Worm (Caenorhabditis elegans) whole organism, young adult: ENCODE measurements around the gene bed-2.

ENCODE experiments used
- B0261.1 ChIP-seq: sonication (generic microtip); optimal IDR thresholded peaks from 2 replicates; lab custom pipeline; 2016; ENCODE audit warnings: mild to moderate bottlenecking, missing genetic modification characterization, moderate library complexity, missing compliant biosample characterization
- B0336.3 ChIP-seq: fragments of 200-800 bp; sonication (Bioruptor generic); IDR thresholded peaks from 2 replicates; pipeline ENCODE4 v1.3.6; 2022; ENCODE audit warnings: missing genetic modification characterization, missing compliant biosample characterization
- F37B4.10 ChIP-seq: fragments of 200-800 bp; sonication (Bioruptor generic); IDR thresholded peaks from 2 replicates; pipeline ENCODE4 v1.3.6; 2022; ENCODE audit warnings: missing genetic modification characterization, missing compliant biosample characterization
- F57C9.4 ChIP-seq: sonication (generic microtip); optimal IDR thresholded peaks from 2 replicates; lab custom pipeline; 2017; ENCODE audit warnings: mild to moderate bottlenecking, missing genetic modification characterization, missing compliant biosample characterization
- T07F8.4 ChIP-seq: sonication (generic microtip); optimal IDR thresholded peaks from 2 replicates; lab custom pipeline; 2016; ENCODE audit warnings: mild to moderate bottlenecking, missing genetic modification characterization, moderate library complexity, missing compliant biosample characterization
- Y95B8A.8 ChIP-seq: fragments of 200-800 bp; sonication (Bioruptor generic); IDR thresholded peaks from 2 replicates; pipeline ENCODE4 v1.3.6; 2022; ENCODE audit warnings: missing genetic modification reagents, missing genetic modification characterization, missing compliant biosample characterization
- attf-5 ChIP-seq: fragments of 200-800 bp; sonication (Bioruptor generic); optimal IDR thresholded peaks from 2 replicates; lab custom pipeline; 2018; ENCODE audit warnings: mild to moderate bottlenecking, missing genetic modification characterization, missing compliant biosample characterization
- bed-2 ChIP-seq: fragments of 200-800 bp; sonication (Bioruptor generic); IDR thresholded peaks from 2 replicates; pipeline ENCODE4 v1.3.6; 2022; ENCODE audit warnings: missing genetic modification reagents, missing genetic modification characterization, missing compliant biosample characterization
- cebp-2 ChIP-seq: fragments of 200-800 bp; sonication (Bioruptor generic); IDR thresholded peaks from 2 replicates; pipeline ENCODE4 v1.3.6; 2022; ENCODE audit warnings: missing genetic modification characterization, missing compliant biosample characterization
- ceh-27 ChIP-seq: fragments of 200-800 bp; sonication (Bioruptor generic); optimal IDR thresholded peaks from 2 replicates; lab custom pipeline; 2018; ENCODE audit warnings: mild to moderate bottlenecking, missing genetic modification characterization, moderate library complexity, missing compliant biosample characterization
- ceh-40 ChIP-seq: fragments of 200-800 bp; sonication (Bioruptor generic); IDR thresholded peaks from 2 replicates; pipeline ENCODE4 v1.3.6; 2022; ENCODE audit warnings: missing genetic modification characterization, missing compliant biosample characterization
- ceh-91 ChIP-seq: fragments of 200-800 bp; sonication (Bioruptor generic); IDR thresholded peaks from 2 replicates; pipeline ENCODE4 v1.3.6; 2022; ENCODE audit warnings: missing genetic modification reagents, missing genetic modification characterization, missing compliant biosample characterization
- efl-1 ChIP-seq: fragments of 150-350 bp; optimal IDR thresholded peaks from 2 replicates; lab custom pipeline; 2014; ENCODE audit warnings: missing biosample characterization, missing genetic modification reagents, missing genetic modification characterization
- ets-4 ChIP-seq: fragments of 200-800 bp; sonication (Bioruptor generic); optimal IDR thresholded peaks from 2 replicates; lab custom pipeline; 2018; ENCODE audit warnings: mild to moderate bottlenecking, missing genetic modification characterization, missing compliant biosample characterization
- fkh-3 ChIP-seq: sonication (generic microtip); optimal IDR thresholded peaks from 2 replicates; lab custom pipeline; 2016; ENCODE audit warnings: mild to moderate bottlenecking, missing genetic modification characterization, missing compliant biosample characterization
- hlh-26 ChIP-seq: fragments of 200-800 bp; sonication (Bioruptor generic); conservative IDR thresholded peaks from 2 replicates; pipeline ENCODE4 v1.3.6; 2022; ENCODE audit warnings: missing genetic modification reagents, missing genetic modification characterization, missing compliant biosample characterization
- hrde-1 ChIP-seq: sonication (generic microtip); optimal IDR thresholded peaks from 2 replicates; lab custom pipeline; 2016; ENCODE audit warnings: missing genetic modification characterization, mild to moderate bottlenecking, missing compliant biosample characterization, moderate library complexity, missing genotype, missing genetic modification reagents, borderline replicate concordance
- lin-26 ChIP-seq: fragments of 200-800 bp; sonication (Bioruptor generic); IDR thresholded peaks from 2 replicates; pipeline ENCODE4 v1.3.6; 2022; ENCODE audit warnings: missing genetic modification reagents, missing genetic modification characterization, missing compliant biosample characterization
- lin-40 ChIP-seq: sonication (generic microtip); optimal IDR thresholded peaks from 2 replicates; lab custom pipeline; 2016; ENCODE audit warnings: missing genetic modification characterization, mild to moderate bottlenecking, missing compliant biosample characterization, missing genotype, missing genetic modification reagents
- nfya-2 ChIP-seq: fragments of 200-800 bp; sonication (Bioruptor generic); IDR thresholded peaks from 2 replicates; pipeline ENCODE4 v1.3.6; 2022; ENCODE audit warnings: missing genetic modification reagents, missing genetic modification characterization, missing compliant biosample characterization
- nhr-80 ChIP-seq: sonication (generic microtip); optimal IDR thresholded peaks from 2 replicates; lab custom pipeline; 2016; ENCODE audit warnings: missing genetic modification characterization, missing compliant biosample characterization
- pha-4 ChIP-seq: fragments of 150-350 bp; sonication (generic microtip); optimal IDR thresholded peaks from 2 replicates; lab custom pipeline; 2014; ENCODE audit warnings: missing biosample characterization, missing genetic modification reagents, missing genetic modification characterization
- sea-2 ChIP-seq: fragments of 200-800 bp; sonication (Bioruptor generic); IDR thresholded peaks from 2 replicates; pipeline ENCODE4 v1.3.6; 2022; ENCODE audit warnings: missing genetic modification characterization, missing compliant biosample characterization
- snpc-1.1 ChIP-seq: sonication (generic microtip); optimal IDR thresholded peaks from 2 replicates; lab custom pipeline; 2017; ENCODE audit warnings: missing genetic modification characterization, mild to moderate bottlenecking, missing compliant biosample characterization, antibody characterized with exemption, moderate library complexity, missing genotype, missing genetic modification reagents; ENCODE audit not compliant: insufficient read depth
- snpc-4 ChIP-seq, 5 experiments: fragments of 150-350 bp in 1 of 5; sonication (generic microtip) in 4 of 5; optimal IDR thresholded peaks; 2 replicates each; lab custom pipeline; 2014 to 2018; ENCODE audit warnings: missing genetic modification characterization in 5 of 5, missing biosample characterization in 3 of 5, antibody characterized with exemption in 2 of 5, mild to moderate bottlenecking in 2 of 5, missing compliant biosample characterization in 2 of 5, missing genotype in 2 of 5, moderate library complexity in 2 of 5, missing genetic modification reagents in 1 of 5
- sptf-2 ChIP-seq: fragments of 200-800 bp; sonication (Bioruptor generic); optimal IDR thresholded peaks from 2 replicates; lab custom pipeline; 2018; ENCODE audit warnings: mild to moderate bottlenecking, missing genetic modification characterization, missing compliant biosample characterization
- tbx-9 ChIP-seq: sonication (generic microtip); optimal IDR thresholded peaks from 2 replicates; lab custom pipeline; 2016; ENCODE audit warnings: borderline replicate concordance, missing genetic modification characterization, inconsistent platforms, missing compliant biosample characterization
- zfh-2 ChIP-seq: fragments of 200-800 bp; sonication (Bioruptor generic); conservative IDR thresholded peaks from 2 replicates; pipeline ENCODE4 v1.3.6; 2022; ENCODE audit warnings: missing genetic modification reagents, missing genetic modification characterization, missing compliant biosample characterization

Gene bed-2

DNA sequence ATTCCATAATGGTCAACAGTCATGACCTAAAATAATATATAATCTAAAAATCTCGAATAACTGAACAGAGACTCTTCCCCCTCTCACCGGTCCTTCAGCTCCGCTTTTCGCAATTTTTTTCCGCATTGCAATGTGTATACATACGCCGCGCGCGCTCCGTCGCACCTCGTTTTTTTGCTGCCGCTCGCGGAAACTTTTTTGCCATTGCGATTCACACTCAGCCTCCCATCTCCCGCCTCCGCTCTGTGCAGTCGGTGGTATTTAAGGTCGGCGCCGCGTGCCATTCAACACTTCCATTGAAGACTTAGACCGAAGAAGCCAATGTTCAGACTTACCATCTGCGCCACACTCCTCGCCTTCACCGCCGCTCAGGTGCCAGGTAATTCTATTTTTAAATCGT, 43.7 kb downstream of the bed-2 start, which contains the start of gene idpc-1:
TSS of gene idpc-1 (plus strand) at position 301 of the 400 bp plus-strand sequence.
- TF ChIP-seq F57C9.4: no peak
- no peak for TF ChIP-seq ets-4 (GFP tag; lab: Kevin White, UChicago)
- TF ChIP-seq efl-1 (GFP tag; lab: Kevin White, UChicago): no peak
- no peak for TF ChIP-seq lin-40 (tag; lab: Kevin White, UChicago)
- TF ChIP-seq ceh-27 (GFP tag; lab: Kevin White, UChicago): no peak
- no peak for TF ChIP-seq zfh-2 (GFP tag; lab: Robert Waterston, UW)
- TF ChIP-seq nfya-2 (GFP tag; lab: Robert Waterston, UW): no peak
- no peak for TF ChIP-seq attf-5 (GFP tag; lab: Kevin White, UChicago)
- no peak for TF ChIP-seq tbx-9 (tag; lab: Kevin White, UChicago)
- no peak for TF ChIP-seq B0336.3 (GFP tag; lab: Robert Waterston, UW)
- TF ChIP-seq nhr-80 (tag; lab: Kevin White, UChicago): no peak

ce11 chrIII:11424815-11425214, 45.8 kb downstream of the bed-2 start:
- TF ChIP-seq fkh-3 (no peak), hrde-1 (tag; lab: Kevin White, UChicago) (no peak), hlh-26 (GFP tag; lab: Robert Waterston, UW) (no peak), attf-5 (GFP tag; lab: Kevin White, UChicago) (no peak), ceh-91 (GFP tag; lab: Robert Waterston, UW) (no peak), T07F8.4 (tag; lab: Kevin White, UChicago) (no peak), snpc-1.1 (no peak), B0261.1 (tag; lab: Kevin White, UChicago) (no peak), F37B4.10 (GFP tag; lab: Robert Waterston, UW) (no peak), sptf-2 (no peak), lin-26 (GFP tag; lab: Robert Waterston, UW) (no peak), ceh-40 (GFP tag; lab: Robert Waterston, UW) (no peak), pha-4 (no peak), sea-2 (GFP tag; lab: Robert Waterston, UW) (no peak), Y95B8A.8 (GFP tag; lab: Robert Waterston, UW) (no peak), bed-2 (GFP tag; lab: Robert Waterston, UW) (no peak)

- TF ChIP-seq cebp-2 (0 out of 2 replicates have a peak, but pooled peaks have one; percentile 49), snpc-4 (GFP tag; optimal IDR thresholded peaks at IDR 0.05; lab: Kevin White, UChicago) (no peak), snpc-4 (tag; optimal IDR thresholded peaks at IDR 0.05; lab: Kevin White, UChicago) (no peak)
Observed at ce11 chrIII:11419551-11419950, 51.1 kb downstream of the bed-2 start.
